Fruit fly (Drosophila melanogaster): ENCODE measurements around the gene Keap1.

DNA sequence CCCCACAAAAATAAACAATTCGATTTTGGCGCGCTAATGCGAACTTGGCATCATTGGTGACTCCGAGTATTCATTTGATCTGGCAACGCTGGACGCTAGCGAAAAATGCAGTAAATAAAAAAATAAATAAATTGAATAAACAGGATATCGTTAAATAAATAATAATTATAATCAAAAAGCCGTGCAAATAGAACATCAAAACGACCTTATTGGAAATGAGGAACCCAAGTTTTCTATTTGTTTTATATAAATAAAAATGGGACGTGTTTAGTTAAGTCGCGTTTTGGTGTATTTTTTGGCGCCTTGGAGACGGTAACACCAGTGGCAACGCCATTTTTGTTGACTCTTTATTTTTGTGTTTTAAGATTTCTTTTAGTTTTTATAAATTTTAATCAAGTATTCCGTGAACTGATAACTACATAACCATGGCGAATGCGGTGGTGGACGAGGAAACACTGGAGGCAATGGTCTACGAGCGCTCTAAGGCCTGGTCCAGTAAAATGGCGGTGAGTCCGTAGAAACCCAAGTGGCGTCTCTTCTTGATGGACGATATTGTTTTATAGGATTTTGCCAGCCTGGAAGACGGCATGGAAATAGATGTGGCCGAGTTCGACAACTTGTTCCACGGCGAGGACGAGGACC lies 8.4 kb upstream of the Keap1 start, which contains the start of gene cal1:
- TF ChIP-seq toe (GFP tag; optimal IDR thresholded peaks at IDR 0.05) (no peak), CG7045 (GFP tag; optimal IDR thresholded peaks at IDR 0.05) (no peak), ovo (GFP tag; optimal IDR thresholded peaks at IDR 0.05) (no peak), Mnt (GFP tag; optimal IDR thresholded peaks at IDR 0.05) (no peak)

Measured in whole organism, adult.